Fruit fly (Drosophila melanogaster) whole organism, embryonic: ENCODE data around the gene CG11980.

Experiments
- Blimp-1 ChIP-seq: fragments of 200-800 bp; sonication (Bioruptor generic); optimal IDR thresholded peaks from 3 replicates; lab custom pipeline; 2018; ENCODE audit warnings: missing biosample characterization, missing genetic modification characterization, mild to moderate bottlenecking, moderate library complexity, missing genetic modification reagents
- BtbVII ChIP-seq: fragments of 200-800 bp; sonication (Bioruptor generic); optimal IDR thresholded peaks from 3 replicates; lab custom pipeline; 2017; ENCODE audit warnings: missing biosample characterization, mild to moderate bottlenecking, missing genetic modification characterization
- CG10321 ChIP-seq: fragments of 200-800 bp; sonication (Bioruptor generic); IDR thresholded peaks from 2 replicates; pipeline ENCODE4 v1.3.6; 2022; ENCODE audit warnings: missing biosample characterization, missing genetic modification characterization
- CG10565 ChIP-seq: fragments of 200-800 bp; sonication (Bioruptor generic); optimal IDR thresholded peaks from 3 replicates; lab custom pipeline; 2016; ENCODE audit warnings: missing biosample characterization, mild to moderate bottlenecking, missing genetic modification characterization
- CG12659 ChIP-seq: fragments of 200-800 bp; sonication (Bioruptor generic); optimal IDR thresholded peaks from 3 replicates; lab custom pipeline; 2017; ENCODE audit warnings: mild to moderate bottlenecking, missing biosample characterization, missing genetic modification reagents, missing genetic modification characterization
- CG13123 ChIP-seq: fragments of 200-800 bp; sonication (Bioruptor generic); optimal IDR thresholded peaks from 2 replicates; lab custom pipeline; 2016; ENCODE audit warnings: missing biosample characterization, missing genetic modification characterization
- CG13424 ChIP-seq: fragments of 200-800 bp; sonication (Bioruptor generic); optimal IDR thresholded peaks from 2 replicates; lab custom pipeline; 2019; ENCODE audit warnings: missing biosample characterization, mild to moderate bottlenecking, missing genetic modification characterization, moderate library complexity
- CG13624 ChIP-seq: fragments of 200-800 bp; sonication (Bioruptor generic); optimal IDR thresholded peaks from 2 replicates; lab custom pipeline; 2016; ENCODE audit warnings: missing biosample characterization, missing genetic modification characterization
- CG13894 ChIP-seq: fragments of 200-800 bp; sonication (Bioruptor generic); optimal IDR thresholded peaks from 3 replicates; lab custom pipeline; 2018; ENCODE audit warnings: missing biosample characterization, mild to moderate bottlenecking, missing genetic modification characterization, moderate library complexity
- CG15011 ChIP-seq: fragments of 200-800 bp; sonication (Bioruptor generic); optimal IDR thresholded peaks from 3 replicates; lab custom pipeline; 2018; ENCODE audit warnings: missing biosample characterization, mild to moderate bottlenecking, missing genetic modification characterization
- CG16813 ChIP-seq: fragments of 200-800 bp; sonication (Bioruptor generic); IDR thresholded peaks from 3 replicates; pipeline ENCODE4 v1.3.6; 2022; ENCODE audit warnings: missing biosample characterization, missing genetic modification characterization; ENCODE audit not compliant: partially characterized antibody
- CG17912 ChIP-seq: fragments of 200-800 bp; sonication (Bioruptor generic); optimal IDR thresholded peaks from 2 replicates; lab custom pipeline; 2018; ENCODE audit warnings: missing biosample characterization, mild to moderate bottlenecking, missing genetic modification characterization
- CG18476 ChIP-seq: fragments of 200-800 bp; sonication (Bioruptor generic); optimal IDR thresholded peaks from 2 replicates; lab custom pipeline; 2016; ENCODE audit warnings: missing biosample characterization, mild to moderate bottlenecking, missing genetic modification characterization
- CG18619 ChIP-seq: fragments of 200-800 bp; sonication (Bioruptor generic); optimal IDR thresholded peaks from 3 replicates; lab custom pipeline; 2017; ENCODE audit warnings: missing biosample characterization, mild to moderate bottlenecking, missing genetic modification characterization
- CG2875 ChIP-seq: fragments of 200-800 bp; sonication (Bioruptor generic); optimal IDR thresholded peaks from 2 replicates; lab custom pipeline; 2017; ENCODE audit warnings: missing biosample characterization, mild to moderate bottlenecking, missing genetic modification characterization, missing genetic modification reagents
- CG31365 ChIP-seq: fragments of 200-800 bp; sonication (Bioruptor generic); optimal IDR thresholded peaks from 2 replicates; lab custom pipeline; 2018; ENCODE audit warnings: missing biosample characterization, mild to moderate bottlenecking, missing genetic modification characterization
- CG3281 ChIP-seq: fragments of 200-800 bp; sonication (Bioruptor generic); optimal IDR thresholded peaks from 3 replicates; lab custom pipeline; 2017; ENCODE audit warnings: missing biosample characterization, mild to moderate bottlenecking, missing genetic modification characterization
- CG34224 ChIP-seq: fragments of 200-800 bp; sonication (Bioruptor generic); IDR thresholded peaks from 3 replicates; pipeline ENCODE4 v1.3.6; 2022; ENCODE audit warnings: missing biosample characterization, missing genetic modification characterization; ENCODE audit not compliant: partially characterized antibody
- CG34422 ChIP-seq: fragments of 200-800 bp; sonication (Bioruptor generic); IDR thresholded peaks from 3 replicates; pipeline ENCODE4 v1.3.6; 2022; ENCODE audit warnings: missing biosample characterization, missing genetic modification characterization
- CG4282 ChIP-seq: fragments of 200-800 bp; sonication (Bioruptor generic); optimal IDR thresholded peaks from 2 replicates; lab custom pipeline; 2016; ENCODE audit warnings: missing biosample characterization, missing genetic modification characterization
- CG4328 ChIP-seq: fragments of 200-800 bp; sonication (Bioruptor generic); optimal IDR thresholded peaks from 3 replicates; lab custom pipeline; 2017; ENCODE audit warnings: missing biosample characterization, missing genetic modification reagents, missing genetic modification characterization
- CG4424 ChIP-seq: fragments of 200-800 bp; sonication (Bioruptor generic); optimal IDR thresholded peaks from 3 replicates; lab custom pipeline; 2016; ENCODE audit warnings: missing biosample characterization, missing genetic modification characterization
- CG4820 ChIP-seq: fragments of 200-800 bp; sonication (Bioruptor generic); optimal IDR thresholded peaks from 3 replicates; lab custom pipeline; 2016; ENCODE audit warnings: missing biosample characterization, missing genetic modification characterization
- CG5245 ChIP-seq: fragments of 200-800 bp; sonication (Bioruptor generic); optimal IDR thresholded peaks from 3 replicates; lab custom pipeline; 2016; ENCODE audit warnings: missing biosample characterization, missing genetic modification characterization
- CG6854 ChIP-seq: fragments of 200-800 bp; sonication (Bioruptor generic); optimal IDR thresholded peaks from 3 replicates; lab custom pipeline; 2017; ENCODE audit warnings: missing biosample characterization, mild to moderate bottlenecking, missing genetic modification characterization
- CG8281 ChIP-seq: fragments of 200-800 bp; sonication (Bioruptor generic); optimal IDR thresholded peaks from 2 replicates; lab custom pipeline; 2018; ENCODE audit warnings: missing biosample characterization, mild to moderate bottlenecking, missing genetic modification characterization, moderate library complexity
- CG8765 ChIP-seq: fragments of 200-800 bp; sonication (Bioruptor generic); IDR thresholded peaks from 2 replicates; pipeline ENCODE4 v1.3.6; 2022; ENCODE audit warnings: missing biosample characterization, missing genetic modification characterization
- Dip3 ChIP-seq: fragments of 200-800 bp; sonication (Bioruptor generic); optimal IDR thresholded peaks from 3 replicates; lab custom pipeline; 2016; ENCODE audit warnings: missing biosample characterization, missing genetic modification characterization
- Hey ChIP-seq: fragments of 200-800 bp; sonication (Bioruptor generic); optimal IDR thresholded peaks from 3 replicates; lab custom pipeline; 2018; ENCODE audit warnings: missing biosample characterization, mild to moderate bottlenecking, missing genetic modification characterization
- HmgZ ChIP-seq: fragments of 200-800 bp; sonication (Bioruptor generic); optimal IDR thresholded peaks from 2 replicates; lab custom pipeline; 2018; ENCODE audit warnings: missing biosample characterization, mild to moderate bottlenecking, missing genetic modification characterization
- Poxn ChIP-seq: fragments of 200-800 bp; sonication (Bioruptor generic); IDR thresholded peaks from 2 replicates; pipeline ENCODE4 v1.3.6; 2022; ENCODE audit warnings: missing biosample characterization, missing genetic modification characterization
- Sin3A ChIP-seq: fragments of >200 bp; optimal IDR thresholded peaks from 2 replicates; lab custom pipeline; 2018
- Sox100B ChIP-seq: fragments of 200-800 bp; sonication (Bioruptor generic); optimal IDR thresholded peaks from 3 replicates; lab custom pipeline; 2018; ENCODE audit warnings: missing biosample characterization, mild to moderate bottlenecking, missing genetic modification characterization
- Ssrp ChIP-seq: fragments of 200-800 bp; sonication (Bioruptor generic); optimal IDR thresholded peaks from 2 replicates; lab custom pipeline; 2018; ENCODE audit warnings: missing biosample characterization, mild to moderate bottlenecking, missing genetic modification characterization, moderate library complexity
- ara ChIP-seq: fragments of 200-800 bp; sonication (Bioruptor generic); IDR thresholded peaks from 2 replicates; pipeline ENCODE4 v1.3.6; 2022; ENCODE audit warnings: missing biosample characterization, missing genetic modification characterization
- corto ChIP-seq: fragments of 200-800 bp; sonication (Bioruptor generic); optimal IDR thresholded peaks from 2 replicates; lab custom pipeline; 2016; ENCODE audit warnings: missing biosample characterization, mild to moderate bottlenecking, missing genetic modification characterization, moderate library complexity
- croc ChIP-seq: fragments of 200-800 bp; sonication (Bioruptor generic); conservative IDR thresholded peaks from 3 replicates; pipeline ENCODE4 v1.3.6; 2022; ENCODE audit warnings: missing biosample characterization, missing genetic modification characterization
- cwo ChIP-seq: fragments of 200-800 bp; sonication (Bioruptor generic); optimal IDR thresholded peaks from 3 replicates; lab custom pipeline; 2017; ENCODE audit warnings: missing biosample characterization, missing genetic modification characterization, mild to moderate bottlenecking, moderate library complexity, missing genetic modification reagents
- emc ChIP-seq: fragments of 200-800 bp; sonication (Bioruptor generic); optimal IDR thresholded peaks from 2 replicates; lab custom pipeline; 2016; ENCODE audit warnings: missing biosample characterization, missing genetic modification characterization
- gfzf ChIP-seq: fragments of 200-800 bp; sonication (Bioruptor generic); optimal IDR thresholded peaks from 2 replicates; lab custom pipeline; 2016; ENCODE audit warnings: missing biosample characterization, mild to moderate bottlenecking, missing genetic modification characterization, moderate library complexity
- mirr ChIP-seq: fragments of 200-800 bp; sonication (Bioruptor generic); optimal IDR thresholded peaks from 3 replicates; lab custom pipeline; 2018; ENCODE audit warnings: missing biosample characterization, mild to moderate bottlenecking, missing genetic modification characterization
- nau ChIP-seq: fragments of 200-800 bp; sonication (Bioruptor generic); optimal IDR thresholded peaks from 3 replicates; lab custom pipeline; 2017; ENCODE audit warnings: missing biosample characterization, mild to moderate bottlenecking, missing genetic modification characterization, missing genetic modification reagents
- nmo ChIP-seq: fragments of 200-800 bp; sonication (Bioruptor generic); optimal IDR thresholded peaks from 2 replicates; lab custom pipeline; 2018; ENCODE audit warnings: missing biosample characterization, mild to moderate bottlenecking, missing genetic modification characterization, moderate library complexity
- prd ChIP-seq, 3 experiments: fragments of >200 bp in 2 of 3; fragments of 200-800 bp in 1 of 3; sonication (Bioruptor generic) in 1 of 3; optimal IDR thresholded peaks in 2 of 3; IDR thresholded peaks in 1 of 3; 2 replicates in 2 of 3; 3 replicates in 1 of 3; pipeline versions ENCODE4 v1.3.6 to Lab custom; 2017 to 2022; ENCODE audit warnings: missing biosample characterization in 1 of 3, missing genetic modification characterization in 1 of 3
- pum ChIP-seq: fragments of 200-800 bp; sonication (Bioruptor generic); optimal IDR thresholded peaks from 2 replicates; lab custom pipeline; 2016; ENCODE audit warnings: missing biosample characterization, missing genetic modification characterization
- rib ChIP-seq: fragments of 200-800 bp; sonication (Bioruptor generic); IDR thresholded peaks from 2 replicates; pipeline ENCODE4 v1.3.6; 2022; ENCODE audit warnings: missing biosample characterization, missing genetic modification characterization
- ssp ChIP-seq: fragments of 200-800 bp; sonication (Bioruptor generic); IDR thresholded peaks from 2 replicates; pipeline ENCODE4 v1.3.6; 2022; ENCODE audit warnings: missing biosample characterization, missing genetic modification characterization
- tap ChIP-seq: fragments of 200-800 bp; optimal IDR thresholded peaks from 3 replicates; lab custom pipeline; 2019; ENCODE audit warnings: missing biosample characterization, mild to moderate bottlenecking, missing genetic modification characterization, moderate library complexity
- tna ChIP-seq: fragments of 200-800 bp; sonication (Bioruptor generic); IDR thresholded peaks from 2 replicates; pipeline ENCODE4 v1.3.6; 2022; ENCODE audit warnings: missing biosample characterization, missing genetic modification characterization; ENCODE audit not compliant: partially characterized antibody
- ttk ChIP-seq: fragments of 200-800 bp; sonication (Bioruptor generic); IDR thresholded peaks from 2 replicates; pipeline ENCODE4 v2.1.2; 2022; ENCODE audit warnings: missing biosample characterization, missing genetic modification characterization
- vfl ChIP-seq: fragments of 200-800 bp; sonication (Bioruptor generic); optimal IDR thresholded peaks from 2 replicates; lab custom pipeline; 2016; ENCODE audit warnings: missing biosample characterization, missing genetic modification characterization

Gene CG11980

dm6 chr3R:8960329-8960728, 43.5 kb upstream of the CG11980 start (continued):
- TF ChIP-seq cwo (GFP tag; lab: Kevin White, UChicago) (peak; percentile 10), CG18476 (GFP tag; lab: Kevin White, UChicago) (no peak), CG3281 (GFP tag; lab: Kevin White, UChicago) (no peak), CG10321 (no peak), Sin3A (lab: Kevin White, UChicago) (no peak), CG8281 (tag; lab: Kevin White, UChicago) (peak; percentile 28), HmgZ (tag; lab: Kevin White, UChicago) (no peak), tap (peak; percentile 70), CG4820 (GFP tag; lab: Kevin White, UChicago) (peak; percentile 48), ttk (GFP tag; lab: Robert Waterston, UW) (peak; percentile 49; the same call in 1 of the 2 replicates), mirr (GFP tag; lab: Kevin White, UChicago) (no peak), CG31365 (no peak), pum (GFP tag; lab: Kevin White, UChicago) (no peak), prd (optimal IDR thresholded peaks at IDR 0.05; lab: Kevin White, UChicago) (no peak), prd (GFP tag; IDR thresholded peaks at IDR 0.05; lab: Robert Waterston, UW) (peak; percentile 73; the same call in 2 of the 3 replicates), CG13894 (tag; lab: Kevin White, UChicago) (no peak), nmo (GFP tag; lab: Kevin White, UChicago) (peak; percentile 66), Blimp-1 (peak; percentile 53), CG13123 (GFP tag; lab: Kevin White, UChicago) (peak; percentile 8), nau (GFP tag; lab: Kevin White, UChicago) (peak; percentile 27), rib (GFP tag; lab: Robert Waterston, UW) (no peak), CG15011 (GFP tag; lab: Kevin White, UChicago) (no peak), CG34224 (GFP tag; lab: Robert Waterston, UW) (no peak), CG4328 (no peak), CG10565 (GFP tag; lab: Kevin White, UChicago) (no peak), gfzf (GFP tag; lab: Kevin White, UChicago) (no peak), CG2875 (GFP tag; lab: Kevin White, UChicago) (peak; percentile 46), corto (GFP tag; lab: Kevin White, UChicago) (no peak), Ssrp (tag; lab: Kevin White, UChicago) (peak; percentile 77), Dip3 (no peak), CG18619 (GFP tag; lab: Kevin White, UChicago) (peak; percentile 32), Hey (no peak), emc (GFP tag; lab: Kevin White, UChicago) (no peak), CG4282 (GFP tag; lab: Kevin White, UChicago) (no peak), CG13624 (GFP tag; lab: Kevin White, UChicago) (no peak), tna (GFP tag; lab: Robert Waterston, UW) (no peak), CG4424 (peak; percentile 67), CG17912 (GFP tag; lab: Kevin White, UChicago) (no peak), croc (GFP tag; lab: Robert Waterston, UW) (no peak), ara (GFP tag; lab: Robert Waterston, UW) (no peak), CG8765 (GFP tag; lab: Robert Waterston, UW) (no peak), Poxn (no peak), ssp (GFP tag; lab: Robert Waterston, UW) (no peak), BtbVII (peak; percentile 28), CG16813 (GFP tag; lab: Robert Waterston, UW) (no peak), CG34422 (GFP tag; lab: Robert Waterston, UW) (no peak), vfl (GFP tag; lab: Kevin White, UChicago) (no peak), CG5245 (GFP tag; lab: Kevin White, UChicago) (no peak), CG13424 (peak; percentile 68), CG6854 (GFP tag; lab: Kevin White, UChicago) (no peak), Sox100B (GFP tag; lab: Kevin White, UChicago) (peak; percentile 74), CG12659 (GFP tag; lab: Kevin White, UChicago) (peak; percentile 36)
